Worm (Caenorhabditis elegans): Measurements from ENCODE around the gene srx-96.

ce11 chrV:13724781-13725180 is 13.6 kb downstream of the srx-96 start, which contains the start of gene F35E12.2:
- TF ChIP-seq F16B12.6 (tag; optimal IDR thresholded peaks at IDR 0.05) = no peak
- no peak for TF ChIP-seq lin-13 (GFP tag; optimal IDR thresholded peaks at IDR 0.05)
- no peak for TF ChIP-seq dpl-1 (GFP tag; optimal IDR thresholded peaks at IDR 0.05)

Data from whole organism, L1 larva.